Fruit fly (Drosophila melanogaster) whole organism, prepupa: Measurements from ENCODE around the gene Polr1B.

Source experiments
- CG10631 ChIP-seq: fragments of 200-800 bp; sonication (Bioruptor generic); optimal IDR thresholded peaks from 2 replicates; lab custom pipeline; 2016; ENCODE audit warnings: missing biosample characterization, missing genetic modification characterization
- CG10669 ChIP-seq: fragments of 200-800 bp; sonication (Bioruptor generic); optimal IDR thresholded peaks from 3 replicates; lab custom pipeline; 2018; ENCODE audit warnings: missing biosample characterization, mild to moderate bottlenecking, missing genetic modification characterization, moderate library complexity
- CG11294 ChIP-seq: fragments of 200-800 bp; sonication (Bioruptor generic); IDR thresholded peaks from 2 replicates; pipeline ENCODE4 v1.3.6; 2022; ENCODE audit warnings: missing biosample characterization, missing genetic modification characterization
- CG11762 ChIP-seq: fragments of 200-800 bp; sonication (Bioruptor generic); optimal IDR thresholded peaks from 3 replicates; lab custom pipeline; 2016; ENCODE audit warnings: missing biosample characterization, missing genetic modification characterization; ENCODE audit not compliant: insufficient read depth
- CG16779 ChIP-seq: fragments of 200-800 bp; sonication (Bioruptor generic); optimal IDR thresholded peaks from 3 replicates; lab custom pipeline; 2017; ENCODE audit warnings: missing biosample characterization, mild to moderate bottlenecking, missing genetic modification characterization
- CG31627 ChIP-seq: fragments of 200-800 bp; sonication (Bioruptor generic); optimal IDR thresholded peaks from 3 replicates; lab custom pipeline; 2016; ENCODE audit warnings: missing biosample characterization, missing genetic modification characterization
- CG34406 ChIP-seq: fragments of 200-800 bp; sonication (Bioruptor generic); optimal IDR thresholded peaks from 3 replicates; lab custom pipeline; 2016; ENCODE audit warnings: missing biosample characterization, missing genetic modification characterization
- CG6854 ChIP-seq: fragments of 200-800 bp; sonication (Bioruptor generic); optimal IDR thresholded peaks from 2 replicates; lab custom pipeline; 2017; ENCODE audit warnings: missing biosample characterization, mild to moderate bottlenecking, missing genetic modification characterization
- Sox102F ChIP-seq: fragments of 200-800 bp; sonication (Bioruptor generic); optimal IDR thresholded peaks from 2 replicates; lab custom pipeline; 2016; ENCODE audit warnings: missing biosample characterization, mild to moderate bottlenecking, missing genetic modification characterization
- Sox14 ChIP-seq: fragments of 200-800 bp; sonication (Bioruptor generic); optimal IDR thresholded peaks from 3 replicates; lab custom pipeline; 2016; ENCODE audit warnings: missing biosample characterization, missing genetic modification characterization
- fkh ChIP-seq: fragments of 200-800 bp; sonication (Bioruptor generic); optimal IDR thresholded peaks from 3 replicates; lab custom pipeline; 2017; ENCODE audit warnings: missing biosample characterization, mild to moderate bottlenecking, missing genetic modification characterization, moderate library complexity
- pdm3 ChIP-seq: fragments of 200-800 bp; sonication (Bioruptor generic); optimal IDR thresholded peaks from 3 replicates; lab custom pipeline; 2016; ENCODE audit warnings: missing biosample characterization, missing genetic modification characterization
- salr ChIP-seq, 2 experiments: fragments of 200-800 bp; sonication (Bioruptor generic); optimal IDR thresholded peaks; 3 replicates each; lab custom pipeline; 2016 to 2018; ENCODE audit warnings: missing biosample characterization in 2 of 2, missing genetic modification characterization in 2 of 2, mild to moderate bottlenecking in 1 of 2

DNA sequence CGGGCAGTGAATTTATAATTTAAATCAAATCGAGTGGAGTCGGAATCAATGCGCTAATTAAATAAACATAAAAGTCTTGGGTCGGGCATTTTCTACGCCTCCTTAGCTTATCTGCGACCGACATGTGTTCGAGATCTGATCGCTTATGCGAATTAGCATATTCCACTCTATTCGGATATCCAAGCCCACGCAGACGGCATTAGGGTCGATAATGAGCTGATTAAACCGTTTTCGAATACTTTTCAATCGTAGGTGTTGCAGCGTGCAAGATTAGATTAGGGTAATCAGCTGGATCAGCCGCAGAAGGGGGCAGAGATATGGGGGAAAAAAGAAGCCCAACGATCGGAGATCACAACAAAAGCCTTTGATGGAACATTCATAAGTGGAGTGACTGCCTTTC lies 13.6 kb upstream of the Polr1B start:
- TF ChIP-seq pdm3 (GFP tag; lab: Kevin White, UChicago) (no peak), CG10631 (GFP tag; lab: Kevin White, UChicago) (no peak), Sox102F (GFP tag; lab: Kevin White, UChicago) (no peak), CG34406 (no peak), CG11762 (GFP tag; lab: Kevin White, UChicago) (no peak), CG16779 (no peak), Sox14 (GFP tag; lab: Kevin White, UChicago) (no peak), salr (GFP tag; optimal IDR thresholded peaks at IDR 0.05; lab: Kevin White, UChicago) (no peak), CG31627 (GFP tag; lab: Kevin White, UChicago) (no peak), fkh (GFP tag; lab: Kevin White, UChicago) (no peak), CG10669 (GFP tag; lab: Kevin White, UChicago) (no peak), CG11294 (GFP tag; lab: Robert Waterston, UW) (no peak), CG6854 (GFP tag; lab: Kevin White, UChicago) (no peak)
